In genomic region chr3R:8362259-8362876, dm6 we compare ENCODE assay signal across 1 fruit fly cellular context.
TF ChIP-seq lines count a peak whose summit lies in the region.

Gene Veneno, minus strand, starts transcription at chr3R:8362554.
Gene CG7963, plus strand, starts transcription at chr3R:8362826.

TF ChIP-seq in whole organism, embryonic, 481 proteins besides CTCF, POLR2A, EP300 and RAD21 (continued from another document and continues in another):
- no peak for TF ChIP-seq NC2α (GFP tag; optimal IDR thresholded peaks at IDR 0.05; lab: Kevin White, UChicago)
- TF ChIP-seq Six4 (GFP tag; optimal IDR thresholded peaks at IDR 0.05; lab: Kevin White, UChicago): no peak
- no peak for TF ChIP-seq CG14860 (GFP tag; IDR thresholded peaks at IDR 0.05; lab: Robert Waterston, UW; ENCODE audit: partially characterized antibody)
- TF ChIP-seq Hey (tag; optimal IDR thresholded peaks at IDR 0.05; lab: Kevin White, UChicago): no peak
- no peak for TF ChIP-seq lbe (GFP tag; optimal IDR thresholded peaks at IDR 0.05; lab: Kevin White, UChicago)
- peak; percentile 44 for TF ChIP-seq Dp (GFP tag; optimal IDR thresholded peaks at IDR 0.05; lab: Kevin White, UChicago)
- peak; percentile 67 for TF ChIP-seq CG12391 (tag; optimal IDR thresholded peaks at IDR 0.05; lab: Kevin White, UChicago)
- no peak for TF ChIP-seq CG6683 (GFP tag; optimal IDR thresholded peaks at IDR 0.05; lab: Kevin White, UChicago)
- TF ChIP-seq pfk (GFP tag; optimal IDR thresholded peaks at IDR 0.05; lab: Kevin White, UChicago): no peak
- no peak for TF ChIP-seq C15 (GFP tag; IDR thresholded peaks at IDR 0.05; lab: Robert Waterston, UW)
- TF ChIP-seq PHDP (tag; optimal IDR thresholded peaks at IDR 0.05; lab: Kevin White, UChicago): no peak
- no peak for TF ChIP-seq CG8388 (GFP tag; optimal IDR thresholded peaks at IDR 0.05; lab: Kevin White, UChicago)
- TF ChIP-seq CG12071 (GFP tag; optimal IDR thresholded peaks at IDR 0.05; lab: Kevin White, UChicago): no peak
- no peak for TF ChIP-seq CG4282 (GFP tag; optimal IDR thresholded peaks at IDR 0.05; lab: Kevin White, UChicago)
- no peak for TF ChIP-seq CG2875 (GFP tag; optimal IDR thresholded peaks at IDR 0.05; lab: Kevin White, UChicago)
- TF ChIP-seq Vsx1 (GFP tag; optimal IDR thresholded peaks at IDR 0.05; lab: Kevin White, UChicago): no peak
- TF ChIP-seq ssp (GFP tag; IDR thresholded peaks at IDR 0.05; lab: Robert Waterston, UW): peak; percentile 97
- TF ChIP-seq row (GFP tag; IDR thresholded peaks at IDR 0.05; lab: Robert Waterston, UW): peak; percentile 72
- no peak for TF ChIP-seq Sox100B (GFP tag; optimal IDR thresholded peaks at IDR 0.05; lab: Kevin White, UChicago)
- TF ChIP-seq repo (GFP tag; optimal IDR thresholded peaks at IDR 0.05; lab: Kevin White, UChicago): no peak
- peak; percentile 43 for TF ChIP-seq D19A (tag; optimal IDR thresholded peaks at IDR 0.05; lab: Kevin White, UChicago)
- no peak for TF ChIP-seq tx (GFP tag; optimal IDR thresholded peaks at IDR 0.05; lab: Kevin White, UChicago)
- no peak for TF ChIP-seq HmgD (GFP tag; optimal IDR thresholded peaks at IDR 0.05; lab: Kevin White, UChicago)
- peak; percentile 65 for TF ChIP-seq Lhr (GFP tag; optimal IDR thresholded peaks at IDR 0.05; lab: Kevin White, UChicago)
- peak; percentile 47 for TF ChIP-seq Rfx (GFP tag; IDR thresholded peaks at IDR 0.05; lab: Robert Waterston, UW)
- no peak for TF ChIP-seq CG15269 (tag; optimal IDR thresholded peaks at IDR 0.05; lab: Kevin White, UChicago)
- TF ChIP-seq CG10267 (tag; optimal IDR thresholded peaks at IDR 0.05; lab: Kevin White, UChicago): peak; percentile 57
- no peak for TF ChIP-seq Ravus (GFP tag; IDR thresholded peaks at IDR 0.05; lab: Robert Waterston, UW)
- TF ChIP-seq klu (GFP tag; IDR thresholded peaks at IDR 0.05; lab: Robert Waterston, UW): no peak
- TF ChIP-seq CG34376 (GFP tag; optimal IDR thresholded peaks at IDR 0.05; lab: Kevin White, UChicago): no peak
- TF ChIP-seq dmrt11E (tag; optimal IDR thresholded peaks at IDR 0.05; lab: Kevin White, UChicago): peak; percentile 19
- TF ChIP-seq NfI (GFP tag; optimal IDR thresholded peaks at IDR 0.05; lab: Kevin White, UChicago): no peak
- no peak for TF ChIP-seq CG4707 (GFP tag; optimal IDR thresholded peaks at IDR 0.05; lab: Kevin White, UChicago)
- TF ChIP-seq Kr (GFP tag; optimal IDR thresholded peaks at IDR 0.05; lab: Kevin White, UChicago): no peak
- peak; percentile 60 for TF ChIP-seq MBD-R2 (GFP tag; IDR thresholded peaks at IDR 0.05; lab: Robert Waterston, UW)
- TF ChIP-seq stwl (tag; optimal IDR thresholded peaks at IDR 0.05; lab: Kevin White, UChicago): peak; percentile 65
- TF ChIP-seq Trl (optimal IDR thresholded peaks at IDR 0.05; lab: Kevin White, UChicago): no peak
- TF ChIP-seq Trl (GFP tag; optimal IDR thresholded peaks at IDR 0.05; lab: Kevin White, UChicago): no peak
- no peak for TF ChIP-seq Fer3 (tag; optimal IDR thresholded peaks at IDR 0.05; lab: Kevin White, UChicago)
- no peak for TF ChIP-seq CG32532 (GFP tag; IDR thresholded peaks at IDR 0.05; lab: Robert Waterston, UW)
- no peak for TF ChIP-seq sim (GFP tag; IDR thresholded peaks at IDR 0.05; lab: Robert Waterston, UW)
- 0 out of 2 replicates have a peak, but pooled peaks have one; percentile 35 for TF ChIP-seq sob (GFP tag; IDR thresholded peaks at IDR 0.05; lab: Robert Waterston, UW)
- no peak for TF ChIP-seq Gsc (GFP tag; IDR thresholded peaks at IDR 0.05; lab: Robert Waterston, UW)
- no peak for TF ChIP-seq CG6654 (GFP tag; optimal IDR thresholded peaks at IDR 0.05; lab: Kevin White, UChicago)
- TF ChIP-seq ERR (GFP tag; optimal IDR thresholded peaks at IDR 0.05; lab: Kevin White, UChicago): no peak
- peak; percentile 35; the same call in 1 of the 4 replicates for TF ChIP-seq Dll (GFP tag; IDR thresholded peaks at IDR 0.05; lab: Robert Waterston, UW; ENCODE audit: partially characterized antibody)
- no peak for TF ChIP-seq so (GFP tag; IDR thresholded peaks at IDR 0.05; lab: Robert Waterston, UW)
- TF ChIP-seq CG17829 (tag; optimal IDR thresholded peaks at IDR 0.05; lab: Kevin White, UChicago): peak; percentile 67
- TF ChIP-seq CG6254 (GFP tag; optimal IDR thresholded peaks at IDR 0.05; lab: Kevin White, UChicago): no peak
- peak; percentile 56 for TF ChIP-seq CG15514 (GFP tag; optimal IDR thresholded peaks at IDR 0.05; lab: Kevin White, UChicago)
- TF ChIP-seq CG7357 (GFP tag; IDR thresholded peaks at IDR 0.05; lab: Robert Waterston, UW): peak; percentile 94
- peak in 1 of 2 experiments; percentile 39 for TF ChIP-seq dpn (GFP tag; optimal IDR thresholded peaks at IDR 0.05; lab: Kevin White, UChicago)
- TF ChIP-seq CoRest (tag; optimal IDR thresholded peaks at IDR 0.05; lab: Kevin White, UChicago): peak; percentile 61
- TF ChIP-seq Adf1 (GFP tag; IDR thresholded peaks at IDR 0.05; lab: Robert Waterston, UW): no peak
- TF ChIP-seq chif (GFP tag; optimal IDR thresholded peaks at IDR 0.05; lab: Kevin White, UChicago): no peak
- TF ChIP-seq gfzf (GFP tag; optimal IDR thresholded peaks at IDR 0.05; lab: Kevin White, UChicago): peak; percentile 69
- no peak; the same call in 2 of the 3 replicates for TF ChIP-seq CG34224 (GFP tag; IDR thresholded peaks at IDR 0.05; lab: Robert Waterston, UW; ENCODE audit: partially characterized antibody)
- TF ChIP-seq CG1602 (GFP tag; optimal IDR thresholded peaks at IDR 0.05; lab: Kevin White, UChicago): peak; percentile 20
- TF ChIP-seq CG2202 (tag; optimal IDR thresholded peaks at IDR 0.05; lab: Kevin White, UChicago): no peak
- TF ChIP-seq inv (GFP tag; IDR thresholded peaks at IDR 0.05; lab: Robert Waterston, UW; ENCODE audit: partially characterized antibody): no peak
- no peak for TF ChIP-seq ftz-f1 (GFP tag; optimal IDR thresholded peaks at IDR 0.05; lab: Kevin White, UChicago)
- TF ChIP-seq Hr3 (GFP tag; optimal IDR thresholded peaks at IDR 0.05; lab: Kevin White, UChicago): peak; percentile 17
- TF ChIP-seq CG17912 (GFP tag; optimal IDR thresholded peaks at IDR 0.05; lab: Kevin White, UChicago): no peak
- peak; percentile 6 for TF ChIP-seq Max (GFP tag; optimal IDR thresholded peaks at IDR 0.05; lab: Kevin White, UChicago)
- TF ChIP-seq Atf-2 (GFP tag; optimal IDR thresholded peaks at IDR 0.05; lab: Kevin White, UChicago): no peak
- no peak for TF ChIP-seq fru (optimal IDR thresholded peaks at IDR 0.05; lab: Kevin White, UChicago)
- TF ChIP-seq p53 (GFP tag; optimal IDR thresholded peaks at IDR 0.05; lab: Kevin White, UChicago): no peak
- peak; percentile 29 for TF ChIP-seq gsb-n (tag; optimal IDR thresholded peaks at IDR 0.05; lab: Kevin White, UChicago)
- peak; percentile 24 for TF ChIP-seq CG7271 (tag; optimal IDR thresholded peaks at IDR 0.05; lab: Kevin White, UChicago)
- no peak for TF ChIP-seq Lim3 (GFP tag; IDR thresholded peaks at IDR 0.05; lab: Robert Waterston, UW)
- TF ChIP-seq Med (GFP tag; lab: Kevin White, UChicago): peak; percentile 24
- no peak for TF ChIP-seq CG12744 (GFP tag; optimal IDR thresholded peaks at IDR 0.05; lab: Kevin White, UChicago)
- TF ChIP-seq CG8290 (GFP tag; optimal IDR thresholded peaks at IDR 0.05; lab: Kevin White, UChicago): peak; percentile 23
- TF ChIP-seq CG8290 (tag; optimal IDR thresholded peaks at IDR 0.05; lab: Kevin White, UChicago): no peak
- no peak for TF ChIP-seq crol (GFP tag; IDR thresholded peaks at IDR 0.05; lab: Robert Waterston, UW)
- no peak for TF ChIP-seq Mad (GFP tag; optimal IDR thresholded peaks at IDR 0.05; lab: Kevin White, UChicago)
- TF ChIP-seq bbx (GFP tag; IDR thresholded peaks at IDR 0.05; lab: Robert Waterston, UW; ENCODE audit: partially characterized antibody): peak; percentile 29; the same call in 1 of the 2 replicates
- TF ChIP-seq pum (GFP tag; optimal IDR thresholded peaks at IDR 0.05; lab: Kevin White, UChicago): no peak
- TF ChIP-seq caup (GFP tag; optimal IDR thresholded peaks at IDR 0.05; lab: Kevin White, UChicago; ENCODE audit: severe bottlenecking): no peak
- no peak for TF ChIP-seq ind (GFP tag; optimal IDR thresholded peaks at IDR 0.05; lab: Kevin White, UChicago)
- no peak for TF ChIP-seq CrebB (tag; optimal IDR thresholded peaks at IDR 0.05; lab: Kevin White, UChicago)
- TF ChIP-seq CG31441 (GFP tag; IDR thresholded peaks at IDR 0.05; lab: Robert Waterston, UW): no peak; the same call in 1 of the 2 replicates
- no peak for TF ChIP-seq Usf (GFP tag; optimal IDR thresholded peaks at IDR 0.05; lab: Kevin White, UChicago)
- no peak for TF ChIP-seq dysf (GFP tag; IDR thresholded peaks at IDR 0.05; lab: Robert Waterston, UW)
- TF ChIP-seq CG4854 (GFP tag; optimal IDR thresholded peaks at IDR 0.05; lab: Kevin White, UChicago): no peak
- TF ChIP-seq tap (tag; optimal IDR thresholded peaks at IDR 0.05; lab: Kevin White, UChicago): no peak
- no peak for TF ChIP-seq nom (GFP tag; optimal IDR thresholded peaks at IDR 0.05; lab: Kevin White, UChicago)
- no peak for TF ChIP-seq sna (GFP tag; IDR thresholded peaks at IDR 0.05; lab: Robert Waterston, UW; ENCODE audit: partially characterized antibody)
- TF ChIP-seq crp (GFP tag; optimal IDR thresholded peaks at IDR 0.05; lab: Kevin White, UChicago): peak; percentile 25 to 87
- TF ChIP-seq CG31365 (tag; optimal IDR thresholded peaks at IDR 0.05; lab: Kevin White, UChicago): no peak
- peak; percentile 16 for TF ChIP-seq HmgZ (tag; optimal IDR thresholded peaks at IDR 0.05; lab: Kevin White, UChicago)
- peak in 1 of 2 experiments; percentile 3 for TF ChIP-seq Dfd (GFP tag; optimal IDR thresholded peaks at IDR 0.05; lab: Kevin White, UChicago)
- 0 out of 2 replicates have a peak, but pooled peaks have one; percentile 22 for TF ChIP-seq vvl (GFP tag; IDR thresholded peaks at IDR 0.05; lab: Robert Waterston, UW)
- TF ChIP-seq CG13123 (GFP tag; optimal IDR thresholded peaks at IDR 0.05; lab: Kevin White, UChicago): no peak
- peak; percentile 36 for TF ChIP-seq Ssrp (tag; optimal IDR thresholded peaks at IDR 0.05; lab: Kevin White, UChicago)
- no peak for TF ChIP-seq slbo (GFP tag; IDR thresholded peaks at IDR 0.05; lab: Robert Waterston, UW)
- TF ChIP-seq Ets97D (GFP tag; optimal IDR thresholded peaks at IDR 0.05; lab: Kevin White, UChicago): peak; percentile 27
- peak; percentile 25 for TF ChIP-seq zen (tag; optimal IDR thresholded peaks at IDR 0.05; lab: Kevin White, UChicago)
- TF ChIP-seq D19B (GFP tag; optimal IDR thresholded peaks at IDR 0.05; lab: Kevin White, UChicago): peak; percentile 3
- TF ChIP-seq CG11085 (GFP tag; IDR thresholded peaks at IDR 0.05; lab: Robert Waterston, UW): no peak
- TF ChIP-seq CG11504 (tag; optimal IDR thresholded peaks at IDR 0.05; lab: Kevin White, UChicago): peak; percentile 64
- TF ChIP-seq Doc2 (GFP tag; IDR thresholded peaks at IDR 0.05; lab: Robert Waterston, UW): no peak
- TF ChIP-seq CG2199 (GFP tag; IDR thresholded peaks at IDR 0.05; lab: Robert Waterston, UW): no peak
- TF ChIP-seq ab (GFP tag; optimal IDR thresholded peaks at IDR 0.05; lab: Kevin White, UChicago): no peak
- TF ChIP-seq Dip3 (GFP tag; optimal IDR thresholded peaks at IDR 0.05; lab: Kevin White, UChicago): no peak
- no peak for TF ChIP-seq trh (GFP tag; optimal IDR thresholded peaks at IDR 0.05; lab: Kevin White, UChicago)
- no peak for TF ChIP-seq CG7928 (GFP tag; optimal IDR thresholded peaks at IDR 0.05; lab: Kevin White, UChicago)
- no peak for TF ChIP-seq E2f1 (GFP tag; IDR thresholded peaks at IDR 0.05; lab: Robert Waterston, UW)
- TF ChIP-seq sima (GFP tag; optimal IDR thresholded peaks at IDR 0.05; lab: Kevin White, UChicago): no peak
- no peak for TF ChIP-seq Neu2 (GFP tag; optimal IDR thresholded peaks at IDR 0.05; lab: Kevin White, UChicago; ENCODE audit: borderline replicate concordance)
- peak; percentile 39 for TF ChIP-seq Hmr (GFP tag; optimal IDR thresholded peaks at IDR 0.05; lab: Kevin White, UChicago)
- TF ChIP-seq CG33213 (GFP tag; optimal IDR thresholded peaks at IDR 0.05; lab: Kevin White, UChicago): no peak
- TF ChIP-seq E2f2 (GFP tag; IDR thresholded peaks at IDR 0.05; lab: Robert Waterston, UW): peak; percentile 44
- TF ChIP-seq crc (GFP tag; optimal IDR thresholded peaks at IDR 0.05; lab: Kevin White, UChicago): no peak
- TF ChIP-seq slou (GFP tag; optimal IDR thresholded peaks at IDR 0.05; lab: Kevin White, UChicago): no peak
- no peak for TF ChIP-seq vfl (GFP tag; optimal IDR thresholded peaks at IDR 0.05; lab: Kevin White, UChicago)
- peak; percentile 27 for TF ChIP-seq Meics (GFP tag; optimal IDR thresholded peaks at IDR 0.05; lab: Kevin White, UChicago)
- no peak for TF ChIP-seq CG17328 (GFP tag; IDR thresholded peaks at IDR 0.05; lab: Robert Waterston, UW)
- TF ChIP-seq Abd-B (GFP tag; optimal IDR thresholded peaks at IDR 0.05; lab: Kevin White, UChicago): peak; percentile 37
- TF ChIP-seq hkb (optimal IDR thresholded peaks at IDR 0.05; lab: Kevin White, UChicago): no peak
- TF ChIP-seq hkb (GFP tag; IDR thresholded peaks at IDR 0.05; lab: Robert Waterston, UW): no peak
- TF ChIP-seq CG10274 (GFP tag; optimal IDR thresholded peaks at IDR 0.05; lab: Kevin White, UChicago): no peak
- no peak for TF ChIP-seq z (GFP tag; IDR thresholded peaks at IDR 0.05; lab: Robert Waterston, UW)
- TF ChIP-seq YL-1 (GFP tag; optimal IDR thresholded peaks at IDR 0.05; lab: Kevin White, UChicago): peak; percentile 20
- no peak for TF ChIP-seq MTF-1 (GFP tag; optimal IDR thresholded peaks at IDR 0.05; lab: Kevin White, UChicago; ENCODE audit: borderline replicate concordance)
- TF ChIP-seq Opbp (GFP tag; IDR thresholded peaks at IDR 0.05; lab: Robert Waterston, UW; ENCODE audit: partially characterized antibody): no peak
- peak; percentile 47 for TF ChIP-seq CG12659 (GFP tag; optimal IDR thresholded peaks at IDR 0.05; lab: Kevin White, UChicago)
- TF ChIP-seq Sry-β (GFP tag; optimal IDR thresholded peaks at IDR 0.05; lab: Kevin White, UChicago): peak; percentile 20
- TF ChIP-seq CG33557 (GFP tag; optimal IDR thresholded peaks at IDR 0.05; lab: Kevin White, UChicago): no peak
- no peak for TF ChIP-seq CG3407 (GFP tag; optimal IDR thresholded peaks at IDR 0.05; lab: Kevin White, UChicago)
- TF ChIP-seq sens-2 (GFP tag; IDR thresholded peaks at IDR 0.05; lab: Robert Waterston, UW): no peak
- peak; percentile 65 for TF ChIP-seq CG9797 (GFP tag; optimal IDR thresholded peaks at IDR 0.05; lab: Kevin White, UChicago)
- no peak for TF ChIP-seq CG9215 (GFP tag; IDR thresholded peaks at IDR 0.05; lab: Robert Waterston, UW)
- no peak for TF ChIP-seq Blimp-1 (GFP tag; optimal IDR thresholded peaks at IDR 0.05; lab: Kevin White, UChicago)
- TF ChIP-seq ro (GFP tag; IDR thresholded peaks at IDR 0.05; lab: Robert Waterston, UW): no peak
- no peak for TF ChIP-seq Mes4 (GFP tag; optimal IDR thresholded peaks at IDR 0.05; lab: Kevin White, UChicago)
- no peak for TF ChIP-seq CG6272 (GFP tag; IDR thresholded peaks at IDR 0.05; lab: Robert Waterston, UW)
